Worm (Caenorhabditis elegans): ENCODE data around the gene agr-1.
A peak's percentile ranks its signal among the peaks of the same experiment; 100 is the strongest.

Gene agr-1

DNA sequence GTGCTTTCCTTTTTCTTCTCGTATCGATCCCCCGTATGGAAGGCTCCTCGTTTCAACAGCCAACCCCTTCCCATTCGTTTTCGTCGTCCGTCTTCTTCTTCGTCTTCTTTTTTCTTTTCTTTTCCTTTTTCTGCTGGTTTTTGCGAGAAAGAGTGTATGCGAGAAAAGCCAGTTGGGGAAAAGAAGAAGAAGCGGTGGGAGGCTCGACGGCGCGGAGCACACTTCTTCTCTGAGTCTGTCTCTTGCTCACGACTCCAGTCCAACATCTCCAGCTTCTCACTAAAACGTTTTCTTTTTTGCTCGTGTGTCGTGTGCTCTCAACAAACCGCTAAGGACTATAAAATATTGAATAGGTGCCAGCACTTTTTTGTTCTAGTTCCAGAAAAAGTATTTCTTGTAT, 33.6 kb upstream of the agr-1 start:
- no peak for TF ChIP-seq ceh-2 (tag; optimal IDR thresholded peaks at IDR 0.05)
- peak; percentile 44 for TF ChIP-seq ceh-31 (tag; optimal IDR thresholded peaks at IDR 0.05)
- no peak for TF ChIP-seq lim-6 (tag; optimal IDR thresholded peaks at IDR 0.05)
- peak; percentile 3 for TF ChIP-seq tbx-2 (tag; optimal IDR thresholded peaks at IDR 0.05)
- TF ChIP-seq nfya-1 (tag; optimal IDR thresholded peaks at IDR 0.05): peak; percentile 36

ce11 chrII:6807162-6807561, 32.2 kb upstream of the agr-1 start, which contains the start of gene F31E8.5:
Gene F31E8.5 (minus strand): TSS chrII:6807262.
- no peak for TF ChIP-seq ceh-19 (GFP tag; optimal IDR thresholded peaks at IDR 0.05)
- no peak for TF ChIP-seq nhr-11 (tag; optimal IDR thresholded peaks at IDR 0.05)
- TF ChIP-seq ttx-3 (tag; optimal IDR thresholded peaks at IDR 0.05): no peak
- no peak for TF ChIP-seq gmeb-2 (tag; optimal IDR thresholded peaks at IDR 0.05)
- no peak for TF ChIP-seq pat-9 (tag; optimal IDR thresholded peaks at IDR 0.05)
- no peak for TF ChIP-seq C38D4.7 (GFP tag; optimal IDR thresholded peaks at IDR 0.05)
- no peak for TF ChIP-seq pros-1 (tag; optimal IDR thresholded peaks at IDR 0.05)
- no peak for TF ChIP-seq pag-3 (tag; optimal IDR thresholded peaks at IDR 0.05; ENCODE audit: borderline replicate concordance)
- no peak for TF ChIP-seq C08G9.2 (tag; optimal IDR thresholded peaks at IDR 0.05)
- no peak for TF ChIP-seq fkh-10 (GFP tag; optimal IDR thresholded peaks at IDR 0.05)
- no peak for TF ChIP-seq ceh-34 (tag; optimal IDR thresholded peaks at IDR 0.05)
- no peak for TF ChIP-seq nfya-1 (tag; optimal IDR thresholded peaks at IDR 0.05)
- no peak for TF ChIP-seq tbx-2 (tag; optimal IDR thresholded peaks at IDR 0.05)
- no peak for TF ChIP-seq ceh-9 (tag; optimal IDR thresholded peaks at IDR 0.05)
- no peak for TF ChIP-seq unc-3 (GFP tag; conservative IDR thresholded peaks at IDR 0.05)
- TF ChIP-seq unc-3 (tag; optimal IDR thresholded peaks at IDR 0.05): no peak
- no peak for TF ChIP-seq nhr-232 (tag; optimal IDR thresholded peaks at IDR 0.05)
- TF ChIP-seq ceh-2 (tag; optimal IDR thresholded peaks at IDR 0.05): no peak
- TF ChIP-seq fkh-6 (tag; optimal IDR thresholded peaks at IDR 0.05): no peak
- TF ChIP-seq sox-4 (tag; optimal IDR thresholded peaks at IDR 0.05): no peak

ce11 chrII:6803024-6803423, 28.0 kb upstream of the agr-1 start, which contains the start of gene tab-1:
Gene tab-1 (plus strand): TSS chrII:6803324.
- TF ChIP-seq ztf-16 (tag; optimal IDR thresholded peaks at IDR 0.05) (no peak), hlh-13 (GFP tag; optimal IDR thresholded peaks at IDR 0.05) (no peak), hlh-30 (tag; optimal IDR thresholded peaks at IDR 0.05; ENCODE audit: insufficient read depth) (no peak), ceh-19 (GFP tag; optimal IDR thresholded peaks at IDR 0.05) (no peak), sox-2 (GFP tag; IDR thresholded peaks at IDR 0.05) (no peak)

ce11 chrII:6801262-6801661, 26.3 kb upstream of the agr-1 start:
- TF ChIP-seq ceh-48 (tag; optimal IDR thresholded peaks at IDR 0.05): no peak
- TF ChIP-seq pha-2 (tag; optimal IDR thresholded peaks at IDR 0.05): no peak
- TF ChIP-seq npax-4 (tag; optimal IDR thresholded peaks at IDR 0.05): no peak
- no peak for TF ChIP-seq sdc-2 (tag; optimal IDR thresholded peaks at IDR 0.05)
- TF ChIP-seq F13H6.1 (tag; optimal IDR thresholded peaks at IDR 0.05): no peak
- no peak for TF ChIP-seq unc-86 (tag; optimal IDR thresholded peaks at IDR 0.05)

DNA sequence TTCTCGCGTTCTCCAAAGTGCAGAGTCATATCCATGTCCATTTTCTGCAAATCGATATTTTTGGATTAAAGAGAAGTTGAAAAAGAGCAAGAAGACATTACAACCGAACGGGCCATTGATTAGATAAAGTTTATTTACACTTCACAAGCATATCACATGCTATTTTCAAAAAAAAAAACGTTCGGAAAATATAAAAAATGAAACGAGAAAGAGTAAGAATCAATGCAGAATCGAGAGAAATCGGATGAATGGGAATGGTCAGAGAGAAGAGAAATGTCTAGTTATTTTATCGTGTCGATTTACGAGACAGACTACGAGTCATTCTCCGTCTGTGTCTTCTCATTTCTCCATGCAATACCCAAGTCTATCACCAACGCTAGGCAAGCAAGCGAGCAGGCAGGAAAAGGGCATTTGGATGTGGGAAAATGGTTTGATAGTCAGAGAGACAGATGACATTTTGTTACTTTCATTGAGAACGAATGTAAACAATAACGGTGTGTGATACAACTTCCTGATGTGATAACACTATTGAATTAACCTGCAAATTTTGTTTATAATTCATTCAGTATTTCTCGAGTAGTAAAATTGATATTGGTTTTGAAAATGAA, 25.2 kb upstream of the agr-1 start, which contains the start of gene F31E8.4:
F31E8.4 (minus strand) TSS at position 51 of the 608 bp plus-strand sequence.
- TF ChIP-seq ref-2 (tag; optimal IDR thresholded peaks at IDR 0.05) (peak; percentile 13), elt-2 (tag; optimal IDR thresholded peaks at IDR 0.05) (peak; percentile 52), ceh-45 (GFP tag; IDR thresholded peaks at IDR 0.05) (no peak)
